Worm (Caenorhabditis elegans) whole organism, mixed stage, embryonic: ENCODE measurements around the gene ctl-2.

ENCODE experiments used
- blmp-1 ChIP-seq: fragments of 150-350 bp; optimal IDR thresholded peaks from 2 replicates; lab custom pipeline; 2014; ENCODE audit warnings: missing biosample characterization, missing genetic modification characterization
- ces-1 ChIP-seq: fragments of 150-350 bp; optimal IDR thresholded peaks from 2 replicates; lab custom pipeline; 2014; ENCODE audit warnings: missing biosample characterization, missing genetic modification reagents, missing genetic modification characterization
- cnd-1 ChIP-seq: fragments of 200-800 bp; sonication (Bioruptor generic); optimal IDR thresholded peaks from 2 replicates; lab custom pipeline; 2018; ENCODE audit warnings: mild to moderate bottlenecking, missing genetic modification characterization, missing compliant biosample characterization
- drap-1 ChIP-seq: fragments of 200-800 bp; sonication (Bioruptor generic); optimal IDR thresholded peaks from 3 replicates; lab custom pipeline; 2018; ENCODE audit warnings: mild to moderate bottlenecking, missing genetic modification characterization, missing compliant biosample characterization
- elt-3 ChIP-seq: fragments of 150-350 bp; optimal IDR thresholded peaks from 2 replicates; lab custom pipeline; 2014; ENCODE audit warnings: missing biosample characterization, missing genetic modification characterization
- lin-13 ChIP-seq: fragments of 150-350 bp; optimal IDR thresholded peaks from 2 replicates; lab custom pipeline; 2014; ENCODE audit warnings: missing biosample characterization, missing genetic modification characterization
- lsy-2 ChIP-seq: fragments of 150-350 bp; optimal IDR thresholded peaks from 2 replicates; lab custom pipeline; 2014; ENCODE audit warnings: missing biosample characterization, missing genetic modification characterization
- mab-5 ChIP-seq: fragments of 150-350 bp; optimal IDR thresholded peaks from 2 replicates; lab custom pipeline; 2014; ENCODE audit warnings: missing biosample characterization, missing genetic modification characterization
- mep-1 ChIP-seq: fragments of 150-350 bp; optimal IDR thresholded peaks from 2 replicates; lab custom pipeline; 2017; ENCODE audit warnings: missing biosample characterization, missing genetic modification reagents, missing genetic modification characterization, inconsistent platforms
- nhr-237 ChIP-seq: fragments of 150-350 bp; optimal IDR thresholded peaks from 2 replicates; lab custom pipeline; 2014; ENCODE audit warnings: missing biosample characterization, missing genetic modification characterization
- pha-4 ChIP-seq: fragments of 150-350 bp; optimal IDR thresholded peaks from 2 replicates; lab custom pipeline; 2018; ENCODE audit warnings: missing biosample characterization, missing genetic modification reagents, missing genetic modification characterization
- sptf-1 ChIP-seq: sonication (generic microtip); optimal IDR thresholded peaks from 2 replicates; lab custom pipeline; 2017; ENCODE audit warnings: mild to moderate bottlenecking, missing genetic modification characterization, moderate library complexity, missing compliant biosample characterization
- unc-39 ChIP-seq: fragments of 150-350 bp; optimal IDR thresholded peaks from 2 replicates; lab custom pipeline; 2014; ENCODE audit warnings: missing biosample characterization, missing genetic modification characterization
- unc-62 ChIP-seq: fragments of 150-350 bp; optimal IDR thresholded peaks from 2 replicates; lab custom pipeline; 2014; ENCODE audit warnings: missing biosample characterization, missing genetic modification reagents, missing genetic modification characterization

DNA sequence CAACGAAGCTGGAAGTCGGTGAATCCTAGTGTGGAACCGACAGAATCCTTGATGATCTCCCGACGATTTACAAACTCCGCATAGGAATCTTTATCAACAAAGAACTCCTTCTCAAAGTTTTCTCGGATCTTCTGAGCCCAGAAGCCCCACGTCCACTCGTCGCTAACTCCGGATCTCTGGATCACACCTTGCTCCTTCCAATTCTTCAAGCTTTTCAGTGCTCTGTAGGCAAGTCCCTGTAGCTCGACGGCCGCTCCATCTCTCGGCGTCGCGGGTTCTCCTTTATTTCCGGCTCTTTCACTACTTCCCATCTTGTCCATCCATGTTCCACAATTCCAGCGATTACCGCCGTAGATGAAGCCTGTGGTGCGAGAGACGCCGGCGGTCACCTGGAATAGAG, 49.5 kb upstream of the ctl-2 start:
- TF ChIP-seq unc-39 (tag; lab: Kevin White, UChicago) (no peak), pha-4 (tag; lab: Kevin White, UChicago) (no peak), elt-3 (tag; lab: Kevin White, UChicago) (no peak), mab-5 (tag; lab: Kevin White, UChicago) (no peak), unc-62 (GFP tag; lab: Kevin White, UChicago) (no peak), ces-1 (GFP tag; lab: Kevin White, UChicago) (no peak), blmp-1 (tag; lab: Kevin White, UChicago) (no peak), lin-13 (no peak), mep-1 (tag; lab: Kevin White, UChicago) (no peak), drap-1 (GFP tag; lab: Kevin White, UChicago) (no peak), lsy-2 (no peak), nhr-237 (tag; lab: Kevin White, UChicago) (no peak), cnd-1 (tag; lab: Kevin White, UChicago) (no peak), sptf-1 (no peak)
